Fruit fly (Drosophila melanogaster): ENCODE measurements around the gene Jhbp16.

DNA sequence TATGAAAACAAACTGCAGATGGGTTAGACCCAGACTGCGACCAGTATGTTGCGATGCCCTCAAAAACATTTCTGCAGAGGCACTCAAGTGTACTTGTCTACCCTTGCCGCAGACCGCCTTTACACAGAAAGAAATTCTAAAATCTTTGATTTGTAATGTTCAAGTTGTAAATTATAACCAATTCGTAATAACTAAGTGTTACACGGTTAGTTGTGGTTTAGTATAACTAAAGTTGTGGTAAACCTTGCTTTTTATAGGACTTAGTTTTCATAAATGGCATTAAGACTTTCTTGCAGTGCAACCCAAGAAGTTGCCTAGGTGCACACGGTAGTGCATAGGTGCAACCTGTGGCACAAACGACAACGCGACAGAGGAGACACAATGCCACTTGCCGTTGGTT, 17.9 kb downstream of the Jhbp16 start:
- TF ChIP-seq CG8478 (optimal IDR thresholded peaks at IDR 0.05) (no peak), CTCF (optimal IDR thresholded peaks at IDR 0.05) (no peak)

Data from S2 (cell line).